Worm (Caenorhabditis elegans): ENCODE data around the gene lgc-44.

lgc-44 gene

ce11 chrV:11674594-11675579 lies 2.5 kb upstream of the lgc-44 start:
- TF ChIP-seq nhr-2 (tag; optimal IDR thresholded peaks at IDR 0.05) (no peak), ces-1 (GFP tag; optimal IDR thresholded peaks at IDR 0.05) (peak; percentile 90), pha-4 (tag; optimal IDR thresholded peaks at IDR 0.05) (peak; percentile 43)

ce11 chrV:11673746-11674365 lies 1.5 kb upstream of the lgc-44 start:
- TF ChIP-seq nhr-2 (tag; optimal IDR thresholded peaks at IDR 0.05) (peak; percentile 98), elt-1 (tag; optimal IDR thresholded peaks at IDR 0.05; ENCODE audit: borderline replicate concordance, insufficient read depth) (peak; percentile 89), ham-2 (GFP tag; optimal IDR thresholded peaks at IDR 0.05) (peak; percentile 79), pha-4 (tag; optimal IDR thresholded peaks at IDR 0.05) (peak; percentile 20), unc-62 (GFP tag; optimal IDR thresholded peaks at IDR 0.05) (peak; percentile 69), ceh-43 (GFP tag; optimal IDR thresholded peaks at IDR 0.05) (peak; percentile 6), bed-3 (GFP tag; optimal IDR thresholded peaks at IDR 0.05) (no peak), flh-1 (GFP tag; optimal IDR thresholded peaks at IDR 0.05) (no peak), cnd-1 (tag; optimal IDR thresholded peaks at IDR 0.05) (peak; percentile 12), unc-39 (tag; optimal IDR thresholded peaks at IDR 0.05) (no peak), M03D4.4 (tag; optimal IDR thresholded peaks at IDR 0.05) (no peak), blmp-1 (tag; optimal IDR thresholded peaks at IDR 0.05) (peak; percentile 88), ces-1 (GFP tag; optimal IDR thresholded peaks at IDR 0.05) (peak; percentile 13)

- no peak for TF ChIP-seq nhr-28 (tag; optimal IDR thresholded peaks at IDR 0.05)
- TF ChIP-seq blmp-1 (tag; optimal IDR thresholded peaks at IDR 0.05): no peak
Observed at ce11 chrV:11667176-11667575, 5.2 kb downstream of the lgc-44 start, which contains the start of gene F46F3.3. Gene F46F3.3 (plus strand): TSS chrV:11667476.

ce11 chrV:11664875-11665384 lies 7.5 kb downstream of the lgc-44 start, which contains the start of gene ceh-27:
Gene ceh-27 (minus strand): TSS chrV:11665102.
- TF ChIP-seq lin-13 (tag; optimal IDR thresholded peaks at IDR 0.05): no peak
- TF ChIP-seq lsy-2 (tag; optimal IDR thresholded peaks at IDR 0.05): no peak
- TF ChIP-seq blmp-1 (tag; optimal IDR thresholded peaks at IDR 0.05): no peak
- no peak for TF ChIP-seq cnd-1 (tag; optimal IDR thresholded peaks at IDR 0.05)
- no peak for TF ChIP-seq M03D4.4 (tag; optimal IDR thresholded peaks at IDR 0.05)
- TF ChIP-seq tbx-8 (GFP tag; optimal IDR thresholded peaks at IDR 0.05): no peak
- no peak for TF ChIP-seq sem-2 (GFP tag; optimal IDR thresholded peaks at IDR 0.05)
- no peak for TF ChIP-seq snpc-4 (tag; optimal IDR thresholded peaks at IDR 0.05)
- no peak for TF ChIP-seq ztf-11 (tag; optimal IDR thresholded peaks at IDR 0.05)
- TF ChIP-seq unc-120 (tag; optimal IDR thresholded peaks at IDR 0.05; ENCODE audit: poor library complexity, severe bottlenecking): no peak

- TF ChIP-seq lin-32 (GFP tag; optimal IDR thresholded peaks at IDR 0.05): no peak
- no peak for TF ChIP-seq elt-3 (tag; optimal IDR thresholded peaks at IDR 0.05)
- TF ChIP-seq nhr-12 (tag; optimal IDR thresholded peaks at IDR 0.05): no peak
- peak; percentile 96 for TF ChIP-seq nhr-2 (tag; optimal IDR thresholded peaks at IDR 0.05)
- TF ChIP-seq unc-62 (GFP tag; optimal IDR thresholded peaks at IDR 0.05): no peak
- TF ChIP-seq lin-13 (tag; optimal IDR thresholded peaks at IDR 0.05): no peak
- TF ChIP-seq zip-8 (tag; optimal IDR thresholded peaks at IDR 0.05): peak; percentile 87
Observed at ce11 chrV:11660566-11660965, 11.8 kb downstream of the lgc-44 start.

ce11 chrV:11656469-11656868 lies 15.9 kb downstream of the lgc-44 start:
- TF ChIP-seq nhr-2 (tag; optimal IDR thresholded peaks at IDR 0.05) (peak; percentile 34), nhr-76 (tag; optimal IDR thresholded peaks at IDR 0.05) (no peak), zip-8 (tag; optimal IDR thresholded peaks at IDR 0.05) (peak; percentile 95)

Data from whole organism, mixed stage, embryonic.